Worm (Caenorhabditis elegans): ENCODE measurements around the gene T23F6.3.

Gene T23F6.3

ce11 chrIV:12715947-12716382 is 8.6 kb downstream of the T23F6.3 start (continued):
- TF ChIP-seq ces-1 (GFP tag; optimal IDR thresholded peaks at IDR 0.05), result no peak
- TF ChIP-seq nhr-76 (tag; optimal IDR thresholded peaks at IDR 0.05), result no peak
- TF ChIP-seq aly-2 (tag; optimal IDR thresholded peaks at IDR 0.05), result no peak
- TF ChIP-seq nhr-90 (tag; optimal IDR thresholded peaks at IDR 0.05; ENCODE audit: poor library complexity), result peak; percentile 84
- TF ChIP-seq pag-3 (tag; optimal IDR thresholded peaks at IDR 0.05; ENCODE audit: borderline replicate concordance, insufficient read depth), result no peak
- TF ChIP-seq sptf-1 (tag; optimal IDR thresholded peaks at IDR 0.05), result no peak
- TF ChIP-seq nhr-19 (GFP tag; conservative IDR thresholded peaks at IDR 0.05), result peak; percentile 63
- peak; percentile 95 for TF ChIP-seq nhr-85 (tag)
- TF ChIP-seq alr-1 (tag; optimal IDR thresholded peaks at IDR 0.05; ENCODE audit: borderline replicate concordance), result no peak
- peak in 1 of 2 experiments; percentile 2 for TF ChIP-seq egl-27 (tag; optimal IDR thresholded peaks at IDR 0.05)
- no peak for TF ChIP-seq rnt-1 (tag; optimal IDR thresholded peaks at IDR 0.05)
- TF ChIP-seq efl-3 (GFP tag; optimal IDR thresholded peaks at IDR 0.05), result no peak
- TF ChIP-seq hpl-2 (GFP tag; optimal IDR thresholded peaks at IDR 0.05), result no peak
- peak; percentile 80 for TF ChIP-seq blmp-1 (tag; optimal IDR thresholded peaks at IDR 0.05)
- no peak for TF ChIP-seq snpc-4 (tag; optimal IDR thresholded peaks at IDR 0.05)
- no peak for TF ChIP-seq pqm-1 (tag; optimal IDR thresholded peaks at IDR 0.05)
- no peak for TF ChIP-seq unc-86 (tag; optimal IDR thresholded peaks at IDR 0.05)
- TF ChIP-seq ztf-11 (tag; optimal IDR thresholded peaks at IDR 0.05), result no peak
- peak; percentile 61 for TF ChIP-seq elt-2 (tag; optimal IDR thresholded peaks at IDR 0.05)
- peak; percentile 81 for TF ChIP-seq lin-14 (GFP tag; optimal IDR thresholded peaks at IDR 0.05)
- TF ChIP-seq nhr-77 (tag; optimal IDR thresholded peaks at IDR 0.05), result no peak
- TF ChIP-seq fkh-8 (tag; optimal IDR thresholded peaks at IDR 0.05), result no peak
- TF ChIP-seq fkh-4 (tag; optimal IDR thresholded peaks at IDR 0.05; ENCODE audit: borderline replicate concordance), result no peak
- peak; percentile 88 for TF ChIP-seq nhr-71 (tag; optimal IDR thresholded peaks at IDR 0.05)
- peak; percentile 58 for TF ChIP-seq jun-1 (tag; optimal IDR thresholded peaks at IDR 0.05)
- TF ChIP-seq ceh-82 (tag; optimal IDR thresholded peaks at IDR 0.05), result no peak
- TF ChIP-seq mep-1 (tag; optimal IDR thresholded peaks at IDR 0.05), result peak; percentile 25
- no peak for TF ChIP-seq C34B4.2 (tag; optimal IDR thresholded peaks at IDR 0.05)
- TF ChIP-seq pax-3 (tag; optimal IDR thresholded peaks at IDR 0.05), result no peak
- peak; percentile 56 for TF ChIP-seq nhr-47 (tag; optimal IDR thresholded peaks at IDR 0.05)

- no peak for TF ChIP-seq nhr-237 (tag; optimal IDR thresholded peaks at IDR 0.05)
- TF ChIP-seq nhr-28 (tag; optimal IDR thresholded peaks at IDR 0.05), result no peak
- TF ChIP-seq mdl-1 (tag; optimal IDR thresholded peaks at IDR 0.05), result no peak
- no peak for TF ChIP-seq ceh-88 (GFP tag; IDR thresholded peaks at IDR 0.05)
- TF ChIP-seq sptf-1 (tag; optimal IDR thresholded peaks at IDR 0.05), result no peak
- TF ChIP-seq efl-3 (GFP tag; optimal IDR thresholded peaks at IDR 0.05), result no peak
- TF ChIP-seq efl-1 (optimal IDR thresholded peaks at IDR 0.05), result no peak
- TF ChIP-seq efl-1 (GFP tag; optimal IDR thresholded peaks at IDR 0.05 in 1 of 2), result no peak
- TF ChIP-seq egl-13 (tag; optimal IDR thresholded peaks at IDR 0.05), result no peak
- TF ChIP-seq ceh-63 (GFP tag; optimal IDR thresholded peaks at IDR 0.05), result no peak
- no peak for TF ChIP-seq nhr-85 (tag)
- TF ChIP-seq ceh-90 (tag; optimal IDR thresholded peaks at IDR 0.05), result no peak
Observed at ce11 chrIV:12711644-12712043, 12.9 kb downstream of the T23F6.3 start, which contains the start of gene C27D8.3. TSS of gene C27D8.3 (minus strand) at chrIV:12711744.

DNA sequence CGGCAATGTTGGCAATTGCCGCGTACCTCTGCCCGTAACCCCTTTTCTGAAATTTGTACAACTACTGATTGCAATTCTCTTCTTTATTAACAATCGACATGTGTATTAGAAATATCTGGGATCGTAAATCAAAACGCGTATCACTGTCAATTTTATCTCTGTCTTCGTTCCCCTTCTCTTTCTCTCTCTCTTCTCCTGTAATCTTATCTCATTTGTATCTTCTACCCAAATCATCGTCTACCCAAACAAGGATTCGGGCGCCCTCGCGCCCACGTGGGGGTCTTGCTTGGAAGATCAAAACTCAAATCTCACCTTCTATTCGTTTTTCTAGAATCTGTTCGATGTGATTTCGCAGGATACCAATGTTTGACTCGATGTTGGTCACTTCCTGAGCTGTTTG is 13.6 kb downstream of the T23F6.3 start, which contains the start of gene C27D8.2:
Gene C27D8.2, plus strand, starts transcription at position 222 of the 400 bp plus-strand sequence.
- peak; percentile 27 for TF ChIP-seq nhr-71 (tag; optimal IDR thresholded peaks at IDR 0.05)
- TF ChIP-seq jun-1 (tag; optimal IDR thresholded peaks at IDR 0.05), result no peak
- peak; percentile 80 for TF ChIP-seq blmp-1 (tag; optimal IDR thresholded peaks at IDR 0.05)
- TF ChIP-seq efl-1 (optimal IDR thresholded peaks at IDR 0.05), result no peak
- peak in 1 of 2 experiments; percentile 41 for TF ChIP-seq efl-1 (GFP tag; optimal IDR thresholded peaks at IDR 0.05 in 1 of 2)
- peak; percentile 17 for TF ChIP-seq nhr-90 (tag; optimal IDR thresholded peaks at IDR 0.05; ENCODE audit: poor library complexity)
- TF ChIP-seq pag-3 (tag; optimal IDR thresholded peaks at IDR 0.05; ENCODE audit: borderline replicate concordance, insufficient read depth), result no peak
- peak; percentile 21 for TF ChIP-seq lin-14 (GFP tag; optimal IDR thresholded peaks at IDR 0.05)
- TF ChIP-seq snu-23 (GFP tag; optimal IDR thresholded peaks at IDR 0.05), result peak; percentile 19
- TF ChIP-seq irx-1 (tag; optimal IDR thresholded peaks at IDR 0.05), result no peak
- TF ChIP-seq nhr-19 (GFP tag; conservative IDR thresholded peaks at IDR 0.05), result peak; percentile 20; the same call in 1 of the 2 replicates
- peak in 5 of 6 experiments; percentile 20 to 92 (median 74) for TF ChIP-seq elt-3 (tag; optimal IDR thresholded peaks at IDR 0.05)
- peak in 1 of 2 experiments; percentile 13 for TF ChIP-seq lin-35 (GFP tag; optimal IDR thresholded peaks at IDR 0.05)
- TF ChIP-seq nhr-20 (tag; optimal IDR thresholded peaks at IDR 0.05), result peak; percentile 9
- no peak for TF ChIP-seq lsy-2 (tag; optimal IDR thresholded peaks at IDR 0.05)
- no peak for TF ChIP-seq tlp-1 (tag; optimal IDR thresholded peaks at IDR 0.05)
